In genomic region chr2L:19421573-19421972, dm6 we compare ENCODE assay signal across 3 fruit fly cellular contexts.
TF ChIP-seq lines count a peak whose summit lies in the region.

No protein-coding gene starts in this region.

- no peak for TF ChIP-seq CTCF in whole organism, embryonic (GFP tag; optimal IDR thresholded peaks at IDR 0.05; lab: Kevin White, UChicago)

TF ChIP-seq in whole organism, adult, 20 proteins besides CTCF, POLR2A, EP300 and RAD21:
- TF ChIP-seq cic (GFP tag; optimal IDR thresholded peaks at IDR 0.05; lab: Kevin White, UChicago) (peak; percentile 38), Crg-1 (GFP tag; optimal IDR thresholded peaks at IDR 0.05; lab: Kevin White, UChicago) (no peak)

TF ChIP-seq in whole organism, embryonic, 481 proteins besides CTCF, POLR2A, EP300 and RAD21 (continues in another document):
- TF ChIP-seq Spps (tag; optimal IDR thresholded peaks at IDR 0.05; lab: Kevin White, UChicago) (no peak), Poxn (GFP tag; IDR thresholded peaks at IDR 0.05; lab: Robert Waterston, UW) (no peak), twi (tag; optimal IDR thresholded peaks at IDR 0.05; lab: Kevin White, UChicago) (no peak), vnd (GFP tag; IDR thresholded peaks at IDR 0.05; lab: Robert Waterston, UW; ENCODE audit: partially characterized antibody) (no peak), inv (GFP tag; IDR thresholded peaks at IDR 0.05; lab: Robert Waterston, UW; ENCODE audit: partially characterized antibody) (no peak), Bgb (GFP tag; IDR thresholded peaks at IDR 0.05; lab: Robert Waterston, UW; ENCODE audit: partially characterized antibody) (no peak), CG8290 (GFP tag; optimal IDR thresholded peaks at IDR 0.05; lab: Kevin White, UChicago) (no peak), CG8290 (tag; optimal IDR thresholded peaks at IDR 0.05; lab: Kevin White, UChicago) (no peak), al (GFP tag; IDR thresholded peaks at IDR 0.05; lab: Robert Waterston, UW) (no peak), ham (GFP tag; IDR thresholded peaks at IDR 0.05; lab: Robert Waterston, UW) (no peak), sd (tag; optimal IDR thresholded peaks at IDR 0.05; lab: Kevin White, UChicago) (peak; percentile 94), exex (tag; optimal IDR thresholded peaks at IDR 0.05; lab: Kevin White, UChicago) (peak; percentile 61), lbe (GFP tag; optimal IDR thresholded peaks at IDR 0.05; lab: Kevin White, UChicago) (no peak), Mrtf (GFP tag; IDR thresholded peaks at IDR 0.05; lab: Robert Waterston, UW) (no peak), CG32532 (GFP tag; IDR thresholded peaks at IDR 0.05; lab: Robert Waterston, UW) (0 out of 2 replicates have a peak, but pooled peaks have one; percentile 11), nau (GFP tag; optimal IDR thresholded peaks at IDR 0.05; lab: Kevin White, UChicago) (no peak), CG18476 (GFP tag; optimal IDR thresholded peaks at IDR 0.05; lab: Kevin White, UChicago) (no peak), Dbx (GFP tag; IDR thresholded peaks at IDR 0.05; lab: Robert Waterston, UW) (no peak), danr (GFP tag; IDR thresholded peaks at IDR 0.05; lab: Robert Waterston, UW) (no peak), CG32772 (GFP tag; IDR thresholded peaks at IDR 0.05; lab: Robert Waterston, UW) (no peak), CrebB (tag; optimal IDR thresholded peaks at IDR 0.05; lab: Kevin White, UChicago) (no peak), sisA (GFP tag; IDR thresholded peaks at IDR 0.05; lab: Robert Waterston, UW) (no peak), tin (GFP tag; optimal IDR thresholded peaks at IDR 0.05; lab: Kevin White, UChicago) (no peak), CG15696 (tag; optimal IDR thresholded peaks at IDR 0.05; lab: Kevin White, UChicago) (no peak), tx (GFP tag; optimal IDR thresholded peaks at IDR 0.05; lab: Kevin White, UChicago) (no peak), CG4328 (GFP tag; optimal IDR thresholded peaks at IDR 0.05; lab: Kevin White, UChicago) (peak; percentile 28), ATbp (GFP tag; optimal IDR thresholded peaks at IDR 0.05; lab: Kevin White, UChicago) (no peak), CG11696 (GFP tag; IDR thresholded peaks at IDR 0.05; lab: Robert Waterston, UW) (no peak), fd102C (GFP tag; optimal IDR thresholded peaks at IDR 0.05; lab: Kevin White, UChicago) (no peak), rib (GFP tag; IDR thresholded peaks at IDR 0.05; lab: Robert Waterston, UW) (no peak), zfh2 (GFP tag; optimal IDR thresholded peaks at IDR 0.05; lab: Kevin White, UChicago) (no peak), CG10366 (GFP tag; IDR thresholded peaks at IDR 0.05; lab: Robert Waterston, UW) (no peak), zen (tag; optimal IDR thresholded peaks at IDR 0.05; lab: Kevin White, UChicago) (no peak), CG10431 (GFP tag; optimal IDR thresholded peaks at IDR 0.05; lab: Kevin White, UChicago) (no peak), CG4424 (GFP tag; optimal IDR thresholded peaks at IDR 0.05; lab: Kevin White, UChicago) (no peak), CG4404 (GFP tag; IDR thresholded peaks at IDR 0.05; lab: Robert Waterston, UW) (no peak), CG6854 (GFP tag; optimal IDR thresholded peaks at IDR 0.05; lab: Kevin White, UChicago) (no peak), C15 (GFP tag; IDR thresholded peaks at IDR 0.05; lab: Robert Waterston, UW) (no peak), lab (GFP tag; optimal IDR thresholded peaks at IDR 0.05; lab: Kevin White, UChicago) (peak; percentile 16), CG3995 (GFP tag; optimal IDR thresholded peaks at IDR 0.05; lab: Kevin White, UChicago) (no peak), fru (optimal IDR thresholded peaks at IDR 0.05; lab: Kevin White, UChicago) (no peak), Gug (GFP tag; IDR thresholded peaks at IDR 0.05; lab: Robert Waterston, UW) (no peak), ftz-f1 (GFP tag; optimal IDR thresholded peaks at IDR 0.05; lab: Kevin White, UChicago) (peak; percentile 40), unpg (GFP tag; optimal IDR thresholded peaks at IDR 0.05; lab: Kevin White, UChicago) (no peak), CG34224 (GFP tag; IDR thresholded peaks at IDR 0.05; lab: Robert Waterston, UW; ENCODE audit: partially characterized antibody) (no peak), Hr78 (GFP tag; optimal IDR thresholded peaks at IDR 0.05; lab: Kevin White, UChicago) (peak in 1 of 2 experiments; percentile 18), CG8388 (GFP tag; optimal IDR thresholded peaks at IDR 0.05; lab: Kevin White, UChicago) (no peak)

TF ChIP-seq in whole organism, prepupa, 60 proteins besides CTCF, POLR2A, EP300 and RAD21:
- TF ChIP-seq Eip93F (GFP tag; optimal IDR thresholded peaks at IDR 0.05; lab: Kevin White, UChicago) (peak; percentile 8), Hr39 (GFP tag; optimal IDR thresholded peaks at IDR 0.05; lab: Kevin White, UChicago) (no peak), CG4318 (GFP tag; optimal IDR thresholded peaks at IDR 0.05; lab: Kevin White, UChicago) (no peak), CG11902 (GFP tag; optimal IDR thresholded peaks at IDR 0.05; lab: Kevin White, UChicago) (no peak), vri (GFP tag; optimal IDR thresholded peaks at IDR 0.05; lab: Kevin White, UChicago) (peak; percentile 59)
